Worm (Caenorhabditis elegans) whole organism, young adult: ENCODE measurements around the gene gtf-2E1.

Experiments
- C06A6.2 ChIP-seq: fragments of 200-800 bp; sonication (Bioruptor generic); conservative IDR thresholded peaks from 2 replicates; pipeline ENCODE4 v1.3.6; 2022; ENCODE audit warnings: missing genetic modification characterization, missing compliant biosample characterization
- F22D6.2 ChIP-seq: sonication (generic microtip); optimal IDR thresholded peaks from 2 replicates; lab custom pipeline; 2016; ENCODE audit warnings: mild to moderate bottlenecking, missing genetic modification characterization, missing compliant biosample characterization
- F33H1.4 ChIP-seq: fragments of 200-800 bp; sonication (Bioruptor generic); IDR thresholded peaks from 2 replicates; pipeline ENCODE4 v1.3.6; 2022; ENCODE audit warnings: missing genetic modification reagents, missing genetic modification characterization, missing compliant biosample characterization
- F39B2.1 ChIP-seq: fragments of 200-800 bp; sonication (Bioruptor generic); IDR thresholded peaks from 2 replicates; pipeline ENCODE4 v1.3.6; 2022; ENCODE audit warnings: missing genetic modification reagents, missing genetic modification characterization, missing compliant biosample characterization
- F52B5.7 ChIP-seq: sonication (generic microtip); optimal IDR thresholded peaks from 2 replicates; lab custom pipeline; 2016; ENCODE audit warnings: mild to moderate bottlenecking, missing genetic modification characterization, missing compliant biosample characterization
- K11D2.4 ChIP-seq: fragments of 200-800 bp; sonication (Bioruptor generic); IDR thresholded peaks from 2 replicates; pipeline ENCODE4 v1.3.6; 2022; ENCODE audit warnings: missing genetic modification reagents, missing genetic modification characterization, missing compliant biosample characterization
- T26A5.8 ChIP-seq: sonication (generic microtip); optimal IDR thresholded peaks from 2 replicates; lab custom pipeline; 2016; ENCODE audit warnings: missing genetic modification characterization, missing compliant biosample characterization
- Y53G8AR.9 ChIP-seq: fragments of 200-800 bp; sonication (Bioruptor generic); conservative IDR thresholded peaks from 2 replicates; pipeline ENCODE4 v1.3.6; 2022; ENCODE audit warnings: missing genetic modification reagents, missing genetic modification characterization, missing compliant biosample characterization
- Y56A3A.18 ChIP-seq: fragments of 200-800 bp; sonication (Bioruptor generic); IDR thresholded peaks from 2 replicates; pipeline ENCODE4 v1.3.6; 2022; ENCODE audit warnings: missing genetic modification reagents, missing genetic modification characterization, missing compliant biosample characterization
- atf-7 ChIP-seq: sonication (generic microtip); optimal IDR thresholded peaks from 2 replicates; lab custom pipeline; 2017; ENCODE audit warnings: mild to moderate bottlenecking, missing genetic modification characterization, missing compliant biosample characterization
- attf-3 ChIP-seq: fragments of 200-800 bp; sonication (Bioruptor generic); conservative IDR thresholded peaks from 2 replicates; pipeline ENCODE4 v1.3.6; 2022; ENCODE audit warnings: missing genetic modification reagents, missing genetic modification characterization, missing compliant biosample characterization
- attf-6 ChIP-seq: fragments of 200-800 bp; sonication (Bioruptor generic); IDR thresholded peaks from 2 replicates; pipeline ENCODE4 v1.3.6; 2022; ENCODE audit warnings: missing genetic modification reagents, missing genetic modification characterization, missing compliant biosample characterization
- ccch-3 ChIP-seq: fragments of 200-800 bp; sonication (Bioruptor generic); optimal IDR thresholded peaks from 2 replicates; lab custom pipeline; 2018; ENCODE audit warnings: mild to moderate bottlenecking, missing genetic modification characterization, missing compliant biosample characterization
- cebp-1 ChIP-seq, 2 experiments: fragments of 200-800 bp in 1 of 2; sonication (Bioruptor generic) in 1 of 2; sonication (generic microtip) in 1 of 2; IDR thresholded peaks in 1 of 2; optimal IDR thresholded peaks in 1 of 2; 2 replicates each; pipeline versions ENCODE4 v1.3.6 to Lab custom; 2017 to 2022; ENCODE audit warnings: missing compliant biosample characterization in 2 of 2, missing genetic modification characterization in 2 of 2, mild to moderate bottlenecking in 1 of 2, missing genetic modification reagents in 1 of 2, moderate library complexity in 1 of 2
- ceh-100 ChIP-seq: fragments of 200-800 bp; sonication (Bioruptor generic); IDR thresholded peaks from 2 replicates; pipeline ENCODE4 v1.3.6; 2022; ENCODE audit warnings: missing genetic modification reagents, missing genetic modification characterization, missing compliant biosample characterization
- ceh-79 ChIP-seq: sonication (generic microtip); optimal IDR thresholded peaks from 2 replicates; lab custom pipeline; 2017; ENCODE audit warnings: mild to moderate bottlenecking, missing genetic modification characterization, missing compliant biosample characterization
- die-1 ChIP-seq: sonication (generic microtip); optimal IDR thresholded peaks from 2 replicates; lab custom pipeline; 2016; ENCODE audit warnings: missing genotype, mild to moderate bottlenecking, missing genetic modification characterization, missing compliant biosample characterization
- efl-1 ChIP-seq: fragments of 150-350 bp; optimal IDR thresholded peaks from 2 replicates; lab custom pipeline; 2014; ENCODE audit warnings: missing biosample characterization, missing genetic modification reagents, missing genetic modification characterization
- egl-18 ChIP-seq: fragments of 200-800 bp; sonication (Bioruptor generic); IDR thresholded peaks from 2 replicates; pipeline ENCODE4 v1.3.6; 2022; ENCODE audit warnings: missing genetic modification reagents, missing genetic modification characterization, missing compliant biosample characterization
- ekl-4 ChIP-seq: fragments of 200-800 bp; sonication (Bioruptor generic); IDR thresholded peaks from 2 replicates; pipeline ENCODE4 v1.3.6; 2022; ENCODE audit warnings: missing genetic modification reagents, missing genetic modification characterization, missing compliant biosample characterization
- hlh-12 ChIP-seq: sonication (generic microtip); optimal IDR thresholded peaks from 2 replicates; lab custom pipeline; 2016; ENCODE audit warnings: missing genetic modification characterization, missing compliant biosample characterization
- hlh-26 ChIP-seq: fragments of 200-800 bp; sonication (Bioruptor generic); conservative IDR thresholded peaks from 2 replicates; pipeline ENCODE4 v1.3.6; 2022; ENCODE audit warnings: missing genetic modification reagents, missing genetic modification characterization, missing compliant biosample characterization
- hmg-20 ChIP-seq: fragments of 200-800 bp; sonication (Bioruptor generic); IDR thresholded peaks from 2 replicates; pipeline ENCODE4 v1.3.6; 2022; ENCODE audit warnings: missing genetic modification reagents, missing genetic modification characterization, missing compliant biosample characterization
- let-526 ChIP-seq: fragments of 200-800 bp; sonication (Bioruptor generic); IDR thresholded peaks from 2 replicates; pipeline ENCODE4 v1.3.6; 2022; ENCODE audit warnings: missing genetic modification reagents, missing genetic modification characterization, missing compliant biosample characterization
- let-607 ChIP-seq, 2 experiments: fragments of 200-800 bp in 1 of 2; sonication (Bioruptor generic) in 1 of 2; sonication (generic microtip) in 1 of 2; optimal IDR thresholded peaks; 2 replicates each; lab custom pipeline; 2016 to 2018; ENCODE audit warnings: mild to moderate bottlenecking in 2 of 2, missing compliant biosample characterization in 2 of 2, missing genetic modification characterization in 2 of 2, moderate library complexity in 2 of 2, missing genotype in 1 of 2
- lin-54 ChIP-seq: fragments of 200-800 bp; sonication (Bioruptor generic); optimal IDR thresholded peaks from 2 replicates; lab custom pipeline; 2018; ENCODE audit warnings: mild to moderate bottlenecking, missing genetic modification characterization, missing compliant biosample characterization
- lsy-27 ChIP-seq: sonication (generic microtip); optimal IDR thresholded peaks from 2 replicates; lab custom pipeline; 2017; ENCODE audit warnings: missing genetic modification characterization, mild to moderate bottlenecking, missing compliant biosample characterization, antibody characterized with exemption, missing genotype, borderline replicate concordance; ENCODE audit not compliant: insufficient read depth
- madf-10 ChIP-seq: sonication (generic microtip); optimal IDR thresholded peaks from 2 replicates; lab custom pipeline; 2016; ENCODE audit warnings: mild to moderate bottlenecking, missing genetic modification characterization, missing compliant biosample characterization
- madf-8 ChIP-seq: fragments of 200-800 bp; sonication (Bioruptor generic); conservative IDR thresholded peaks from 2 replicates; pipeline ENCODE4 v1.3.6; 2022; ENCODE audit warnings: missing genetic modification reagents, missing genetic modification characterization, missing compliant biosample characterization
- mcd-1 ChIP-seq: fragments of 200-800 bp; sonication (Bioruptor generic); IDR thresholded peaks from 2 replicates; pipeline ENCODE4 v1.3.6; 2022; ENCODE audit warnings: missing genetic modification reagents, missing genetic modification characterization, missing compliant biosample characterization
- mes-4 ChIP-seq: sonication (generic microtip); optimal IDR thresholded peaks from 2 replicates; lab custom pipeline; 2016; ENCODE audit warnings: missing genotype, missing genetic modification characterization, missing compliant biosample characterization
- nfya-1 ChIP-seq: sonication (generic microtip); optimal IDR thresholded peaks from 2 replicates; lab custom pipeline; 2017; ENCODE audit warnings: antibody characterized with exemption, missing compliant biosample characterization, missing genetic modification characterization, borderline replicate concordance; ENCODE audit not compliant: insufficient read depth
- nhr-179 ChIP-seq: sonication (generic microtip); optimal IDR thresholded peaks from 2 replicates; lab custom pipeline; 2016; ENCODE audit warnings: mild to moderate bottlenecking, missing genetic modification characterization, missing compliant biosample characterization
- nhr-27 ChIP-seq: fragments of 200-800 bp; sonication (Bioruptor generic); optimal IDR thresholded peaks from 2 replicates; lab custom pipeline; 2018; ENCODE audit warnings: mild to moderate bottlenecking, missing genetic modification characterization, moderate library complexity, missing compliant biosample characterization
- nhr-90 ChIP-seq: sonication (generic microtip); optimal IDR thresholded peaks from 2 replicates; lab custom pipeline; 2016; ENCODE audit warnings: missing genotype, mild to moderate bottlenecking, missing genetic modification characterization, missing compliant biosample characterization
- pha-4 ChIP-seq: fragments of 150-350 bp; sonication (generic microtip); optimal IDR thresholded peaks from 2 replicates; lab custom pipeline; 2014; ENCODE audit warnings: missing biosample characterization, missing genetic modification reagents, missing genetic modification characterization
- snpc-1.3 ChIP-seq: sonication (generic microtip); optimal IDR thresholded peaks from 2 replicates; lab custom pipeline; 2017; ENCODE audit warnings: missing genetic modification characterization, mild to moderate bottlenecking, missing compliant biosample characterization, antibody characterized with exemption, moderate library complexity, missing genotype, missing genetic modification reagents; ENCODE audit not compliant: insufficient read depth
- tbp1 ChIP-seq: fragments of 200-800 bp; sonication (Bioruptor generic); optimal IDR thresholded peaks from 2 replicates; lab custom pipeline; 2018; ENCODE audit warnings: mild to moderate bottlenecking, missing genetic modification characterization, missing compliant biosample characterization
- tbx-9 ChIP-seq: sonication (generic microtip); optimal IDR thresholded peaks from 2 replicates; lab custom pipeline; 2016; ENCODE audit warnings: borderline replicate concordance, missing genetic modification characterization, inconsistent platforms, missing compliant biosample characterization
- unc-130 ChIP-seq: sonication (generic microtip); optimal IDR thresholded peaks from 2 replicates; lab custom pipeline; 2016; ENCODE audit warnings: missing genetic modification reagents, missing genetic modification characterization, missing compliant biosample characterization
- ztf-25 ChIP-seq: fragments of 200-800 bp; sonication (Bioruptor generic); IDR thresholded peaks from 2 replicates; pipeline ENCODE4 v1.3.6; 2022; ENCODE audit warnings: missing genetic modification reagents, missing genetic modification characterization, missing compliant biosample characterization
- ztf-28 ChIP-seq: fragments of 200-800 bp; sonication (Bioruptor generic); IDR thresholded peaks from 2 replicates; pipeline ENCODE4 v1.3.6; 2022; ENCODE audit warnings: missing genetic modification reagents, missing genetic modification characterization, missing compliant biosample characterization
- ztf-3 ChIP-seq: fragments of 200-800 bp; sonication (Bioruptor generic); optimal IDR thresholded peaks from 2 replicates; lab custom pipeline; 2018; ENCODE audit warnings: mild to moderate bottlenecking, missing genetic modification characterization, missing compliant biosample characterization

Gene gtf-2E1

ce11 chrIV:17249691-17250181 is 5.4 kb upstream of the gtf-2E1 start, which contains the start of gene eelo-2 (continued):
- peak; percentile 96 for TF ChIP-seq Y56A3A.18 (GFP tag; lab: Robert Waterston, UW)
- peak; percentile 15 for TF ChIP-seq lsy-27
- TF ChIP-seq Y53G8AR.9 (GFP tag; lab: Robert Waterston, UW): peak; percentile 99
- TF ChIP-seq ceh-100 (GFP tag; lab: Robert Waterston, UW): peak; percentile 91
- peak; percentile 93 for TF ChIP-seq atf-7 (tag; lab: Kevin White, UChicago)
- peak; percentile 52; the same call in 1 of the 2 replicates for TF ChIP-seq ztf-28 (GFP tag; lab: Robert Waterston, UW)
- no peak for TF ChIP-seq hlh-12 (tag; lab: Kevin White, UChicago)
- TF ChIP-seq F33H1.4: peak; percentile 80
- peak; percentile 76 for TF ChIP-seq cebp-1 (GFP tag; IDR thresholded peaks at IDR 0.05; lab: Robert Waterston, UW)
- peak; percentile 95 for TF ChIP-seq cebp-1 (tag; optimal IDR thresholded peaks at IDR 0.05; lab: Kevin White, UChicago)
- peak; percentile 98 for TF ChIP-seq attf-6 (GFP tag; lab: Robert Waterston, UW)
- TF ChIP-seq hmg-20 (GFP tag; lab: Robert Waterston, UW): peak; percentile 94
- peak; percentile 93 for TF ChIP-seq snpc-1.3 (tag; lab: Kevin White, UChicago)
- peak; percentile 14 for TF ChIP-seq mes-4 (tag; lab: Kevin White, UChicago)
- TF ChIP-seq F39B2.1 (GFP tag; lab: Robert Waterston, UW): peak; percentile 86
- no peak for TF ChIP-seq die-1 (tag; lab: Kevin White, UChicago)

DNA sequence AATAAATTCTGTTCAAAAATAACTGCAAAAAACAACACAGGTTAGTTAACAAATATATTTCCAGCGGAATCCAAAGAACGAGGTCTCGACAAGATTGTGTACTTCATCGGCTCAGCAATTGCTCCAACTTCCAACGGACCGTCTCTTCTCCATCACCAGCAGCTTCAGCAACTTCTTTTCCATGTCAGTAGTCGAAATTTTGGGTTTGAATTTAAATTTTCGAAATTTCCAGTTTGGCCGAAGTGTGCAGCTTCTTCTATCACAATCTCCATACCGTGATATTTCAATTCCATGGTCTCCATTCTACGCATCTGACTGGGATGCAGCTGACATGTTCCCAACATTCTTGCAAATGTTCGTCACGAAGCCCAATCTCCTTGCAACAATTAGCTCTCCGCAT is 1.7 kb upstream of the gtf-2E1 start:
- TF ChIP-seq egl-18 (no peak), let-526 (GFP tag; lab: Robert Waterston, UW) (no peak), C06A6.2 (no peak)
- TF ChIP-seq, all 124 proteins: peak for 0

DNA sequence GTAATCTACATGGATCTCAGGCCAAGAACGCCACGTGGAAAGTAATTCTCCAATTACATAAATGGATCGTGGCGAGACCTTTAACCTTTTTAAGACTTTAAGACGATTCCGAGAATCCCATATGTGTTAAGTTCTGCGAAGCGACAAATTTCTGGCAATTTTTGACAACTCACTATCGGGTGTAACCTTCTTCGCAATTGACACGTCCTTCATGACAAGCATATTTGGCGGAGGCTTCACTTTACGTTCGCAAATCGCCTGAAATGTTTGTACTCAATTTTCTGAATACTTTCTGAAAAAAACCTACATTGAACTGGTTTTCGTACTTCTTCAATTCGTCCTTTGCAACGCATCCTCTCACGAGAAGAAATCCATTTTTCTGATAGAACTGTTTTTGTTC is 3.7 kb downstream of the gtf-2E1 start:
- TF ChIP-seq pha-4 (tag; lab: Kevin White, UChicago) (no peak), snpc-1.3 (tag; lab: Kevin White, UChicago) (no peak), let-526 (GFP tag; lab: Robert Waterston, UW) (no peak), ekl-4 (GFP tag; lab: Robert Waterston, UW) (no peak), T26A5.8 (tag; lab: Kevin White, UChicago) (no peak), ztf-28 (GFP tag; lab: Robert Waterston, UW) (no peak), nhr-90 (no peak), ceh-79 (tag; lab: Kevin White, UChicago) (no peak), ztf-25 (GFP tag; lab: Robert Waterston, UW) (no peak), ccch-3 (GFP tag; lab: Kevin White, UChicago) (no peak), mcd-1 (no peak), lin-54 (GFP tag; lab: Kevin White, UChicago) (no peak), F52B5.7 (tag; lab: Kevin White, UChicago) (no peak), hlh-26 (GFP tag; lab: Robert Waterston, UW) (no peak)

ce11 chrIV:17259310-17259709 is 4.2 kb downstream of the gtf-2E1 start, which contains the start of gene phyh-1:
Gene phyh-1, minus strand, starts transcription at chrIV:17259410.
- TF ChIP-seq nfya-1 (tag; lab: Kevin White, UChicago) (no peak), egl-18 (no peak), tbx-9 (tag; lab: Kevin White, UChicago) (no peak), let-607 (tag; optimal IDR thresholded peaks at IDR 0.05; lab: Kevin White, UChicago) (no peak), madf-10 (tag; lab: Kevin White, UChicago) (no peak), K11D2.4 (GFP tag; lab: Robert Waterston, UW) (no peak), nhr-179 (tag; lab: Kevin White, UChicago) (no peak), C06A6.2 (no peak), tbp1 (GFP tag; lab: Kevin White, UChicago) (no peak), attf-3 (GFP tag; lab: Robert Waterston, UW) (no peak), F22D6.2 (tag; lab: Kevin White, UChicago) (no peak), efl-1 (no peak), unc-130 (GFP tag; lab: Kevin White, UChicago) (no peak), nhr-27 (tag; lab: Kevin White, UChicago) (no peak), ztf-3 (GFP tag; lab: Kevin White, UChicago) (no peak), madf-8 (GFP tag; lab: Robert Waterston, UW) (no peak)
